Worm (Caenorhabditis elegans) whole organism, young adult: ENCODE measurements around the gene C50C3.1.

ENCODE experiments used
- Y79H2A.3 ChIP-seq: fragments of 200-800 bp; sonication (Bioruptor generic); conservative IDR thresholded peaks from 2 replicates; pipeline ENCODE4 v1.3.6; 2022; ENCODE audit warnings: missing genetic modification reagents, missing genetic modification characterization, missing compliant biosample characterization
- pha-4 ChIP-seq: fragments of 150-350 bp; sonication (generic microtip); optimal IDR thresholded peaks from 2 replicates; lab custom pipeline; 2014; ENCODE audit warnings: missing biosample characterization, missing genetic modification reagents, missing genetic modification characterization
- sdz-38 ChIP-seq: sonication (generic microtip); optimal IDR thresholded peaks from 2 replicates; lab custom pipeline; 2016; ENCODE audit warnings: missing genotype, missing genetic modification characterization, missing compliant biosample characterization

DNA sequence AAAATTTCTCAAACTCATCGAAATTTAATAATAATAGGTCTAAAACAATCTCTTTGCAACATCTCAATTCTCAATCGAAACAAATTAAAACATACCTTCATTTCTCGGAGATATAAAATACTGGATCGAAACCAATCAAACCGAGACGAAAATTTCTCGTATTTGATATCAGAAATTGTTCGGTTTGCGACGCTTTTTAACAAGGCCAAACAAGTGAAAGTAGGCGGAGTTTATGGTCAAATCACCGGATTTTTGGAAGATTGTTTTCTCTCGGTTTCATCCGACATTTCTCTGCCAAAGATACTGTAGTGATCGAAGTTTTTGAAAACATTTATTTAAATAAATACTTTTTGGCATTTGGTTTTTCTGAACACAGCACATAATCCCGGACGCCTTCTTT is 43.6 kb downstream of the C50C3.1 start, which contains the start of gene C02F5.14:
- no peak for TF ChIP-seq sdz-38 (tag; lab: Kevin White, UChicago)
- TF ChIP-seq pha-4, result no peak
- TF ChIP-seq Y79H2A.3 (GFP tag; lab: Robert Waterston, UW), result no peak
